Worm (Caenorhabditis elegans) whole organism, midembryonic: Measurements from ENCODE around the gene C18F10.7.

Experiments used
- flt-1 ChIP-seq: fragments of 200-800 bp; sonication (Bioruptor generic); IDR thresholded peaks from 2 replicates; pipeline ENCODE4 v1.3.6; 2022; ENCODE audit warnings: missing genetic modification characterization, missing compliant biosample characterization
- ztf-23 ChIP-seq: fragments of 200-800 bp; sonication (Bioruptor generic); IDR thresholded peaks from 2 replicates; pipeline ENCODE4 v1.3.6; 2022; ENCODE audit warnings: missing genetic modification reagents, missing genetic modification characterization, missing compliant biosample characterization

DNA sequence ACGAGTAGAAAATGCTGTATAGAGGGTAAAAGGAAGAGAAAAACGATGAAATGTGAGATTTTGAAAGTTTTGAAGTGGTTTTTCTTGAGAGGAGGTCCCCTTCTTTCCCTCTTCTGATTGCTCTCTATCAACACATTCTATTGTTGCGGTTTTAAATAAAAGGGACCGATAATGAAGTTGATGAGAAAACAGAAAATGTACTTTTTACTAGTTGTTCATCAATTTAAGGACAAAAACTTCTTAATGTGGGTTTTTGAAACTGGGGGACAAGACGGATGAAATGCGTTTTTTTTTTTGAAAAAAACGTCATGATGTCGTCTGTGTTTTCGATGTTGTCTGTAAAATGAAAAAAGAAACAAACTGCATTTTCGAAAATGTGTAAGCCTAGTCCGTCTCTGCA is 38.6 kb upstream of the C18F10.7 start:
- no peak for TF ChIP-seq ztf-23 (GFP tag; lab: Robert Waterston, UW)
- no peak for TF ChIP-seq flt-1
